Worm (Caenorhabditis elegans) whole organism, late embryonic: ENCODE measurements around the gene C53C11.5.

ENCODE experiments used
- C08G9.2 ChIP-seq: sonication (generic microtip); optimal IDR thresholded peaks from 2 replicates; lab custom pipeline; 2016; ENCODE audit warnings: mild to moderate bottlenecking, missing genetic modification characterization, moderate library complexity, missing compliant biosample characterization
- F13H6.1 ChIP-seq: sonication (generic microtip); optimal IDR thresholded peaks from 2 replicates; lab custom pipeline; 2016; ENCODE audit warnings: missing genetic modification characterization, missing compliant biosample characterization
- K02D7.2 ChIP-seq: sonication (generic microtip); optimal IDR thresholded peaks from 2 replicates; lab custom pipeline; 2017; ENCODE audit warnings: mild to moderate bottlenecking, missing genetic modification characterization, missing compliant biosample characterization
- K09A11.1 ChIP-seq: sonication (generic microtip); optimal IDR thresholded peaks from 2 replicates; lab custom pipeline; 2017; ENCODE audit warnings: antibody characterized with exemption, mild to moderate bottlenecking, missing genetic modification characterization, missing compliant biosample characterization; ENCODE audit not compliant: insufficient read depth
- T23F11.4 ChIP-seq: fragments of 200-800 bp; sonication (Bioruptor generic); optimal IDR thresholded peaks from 2 replicates; lab custom pipeline; 2018; ENCODE audit warnings: mild to moderate bottlenecking, missing genetic modification characterization, missing compliant biosample characterization
- Y22D7AL.16 ChIP-seq: sonication (generic microtip); optimal IDR thresholded peaks from 2 replicates; lab custom pipeline; 2016; ENCODE audit warnings: missing genetic modification characterization, missing compliant biosample characterization
- ama-1 ChIP-seq: fragments of 150-350 bp; optimal IDR thresholded peaks from 2 replicates; lab custom pipeline; 2014
- ceh-30 ChIP-seq: fragments of 150-350 bp; optimal IDR thresholded peaks from 2 replicates; lab custom pipeline; 2014; ENCODE audit warnings: missing biosample characterization, missing genetic modification characterization
- ceh-31 ChIP-seq: sonication (generic microtip); optimal IDR thresholded peaks from 2 replicates; lab custom pipeline; 2016; ENCODE audit warnings: missing genetic modification characterization, missing compliant biosample characterization
- ceh-34 ChIP-seq: sonication (generic microtip); optimal IDR thresholded peaks from 2 replicates; lab custom pipeline; 2016; ENCODE audit warnings: mild to moderate bottlenecking, missing genetic modification characterization, missing compliant biosample characterization
- ceh-45 ChIP-seq: fragments of 200-800 bp; sonication (Bioruptor generic); IDR thresholded peaks from 2 replicates; pipeline ENCODE4 v1.3.6; 2022; ENCODE audit warnings: missing genetic modification reagents, missing genetic modification characterization, missing compliant biosample characterization
- ceh-6 ChIP-seq: fragments of 200-800 bp; sonication (Bioruptor generic); optimal IDR thresholded peaks from 2 replicates; lab custom pipeline; 2018; ENCODE audit warnings: mild to moderate bottlenecking, missing genetic modification characterization, missing compliant biosample characterization
- ceh-9 ChIP-seq: sonication (generic microtip); optimal IDR thresholded peaks from 2 replicates; lab custom pipeline; 2016; ENCODE audit warnings: mild to moderate bottlenecking, missing genetic modification characterization, inconsistent platforms, missing compliant biosample characterization
- dmd-4 ChIP-seq: sonication (generic microtip); optimal IDR thresholded peaks from 2 replicates; lab custom pipeline; 2016; ENCODE audit warnings: borderline replicate concordance, missing genetic modification characterization, missing compliant biosample characterization
- dve-1 ChIP-seq: sonication (generic microtip); optimal IDR thresholded peaks from 2 replicates; lab custom pipeline; 2017; ENCODE audit warnings: antibody characterized with exemption, mild to moderate bottlenecking, missing genetic modification characterization, missing compliant biosample characterization
- elt-2 ChIP-seq: sonication (generic microtip); optimal IDR thresholded peaks from 2 replicates; lab custom pipeline; 2016; ENCODE audit warnings: missing genetic modification reagents, missing genetic modification characterization, missing compliant biosample characterization
- elt-4 ChIP-seq: sonication (generic microtip); optimal IDR thresholded peaks from 2 replicates; lab custom pipeline; 2016; ENCODE audit warnings: missing genetic modification characterization, missing compliant biosample characterization
- fax-1 ChIP-seq: sonication (generic microtip); optimal IDR thresholded peaks from 2 replicates; lab custom pipeline; 2016; ENCODE audit warnings: missing genotype, missing genetic modification characterization, missing compliant biosample characterization
- fkh-10 ChIP-seq: fragments of 150-350 bp; optimal IDR thresholded peaks from 2 replicates; lab custom pipeline; 2014; ENCODE audit warnings: missing biosample characterization, missing genetic modification reagents, missing genetic modification characterization
- gmeb-2 ChIP-seq: sonication (generic microtip); optimal IDR thresholded peaks from 2 replicates; lab custom pipeline; 2016; ENCODE audit warnings: missing genetic modification characterization, inconsistent platforms, missing compliant biosample characterization
- hlh-13 ChIP-seq: fragments of 200-800 bp; sonication (Bioruptor generic); optimal IDR thresholded peaks from 2 replicates; lab custom pipeline; 2018; ENCODE audit warnings: mild to moderate bottlenecking, missing genetic modification characterization, missing compliant biosample characterization
- hlh-15 ChIP-seq: sonication (generic microtip); optimal IDR thresholded peaks from 2 replicates; lab custom pipeline; 2016; ENCODE audit warnings: missing genetic modification characterization, missing compliant biosample characterization
- hlh-30 ChIP-seq: sonication (generic microtip); optimal IDR thresholded peaks from 2 replicates; lab custom pipeline; 2017; ENCODE audit warnings: antibody characterized with exemption, missing genetic modification characterization, missing compliant biosample characterization; ENCODE audit not compliant: insufficient read depth
- hlh-6 ChIP-seq: sonication (generic microtip); optimal IDR thresholded peaks from 2 replicates; lab custom pipeline; 2016; ENCODE audit warnings: missing genotype, missing genetic modification characterization, missing compliant biosample characterization
- hlh-8 ChIP-seq: sonication (generic microtip); optimal IDR thresholded peaks from 2 replicates; lab custom pipeline; 2016; ENCODE audit warnings: missing genotype, missing genetic modification characterization, missing compliant biosample characterization
- mec-3 ChIP-seq: sonication (generic microtip); optimal IDR thresholded peaks from 2 replicates; lab custom pipeline; 2016; ENCODE audit warnings: borderline replicate concordance, missing genetic modification characterization, missing compliant biosample characterization
- nfya-1 ChIP-seq: sonication (generic microtip); optimal IDR thresholded peaks from 2 replicates; lab custom pipeline; 2017; ENCODE audit warnings: missing genetic modification characterization, mild to moderate bottlenecking, missing compliant biosample characterization, antibody characterized with exemption, moderate library complexity
- odd-2 ChIP-seq: sonication (generic microtip); optimal IDR thresholded peaks from 2 replicates; lab custom pipeline; 2017; ENCODE audit warnings: antibody characterized with exemption, mild to moderate bottlenecking, missing genetic modification characterization, missing compliant biosample characterization
- pat-9 ChIP-seq: fragments of 200-800 bp; sonication (Bioruptor generic); optimal IDR thresholded peaks from 2 replicates; lab custom pipeline; 2018; ENCODE audit warnings: mild to moderate bottlenecking, missing genetic modification characterization, moderate library complexity, missing compliant biosample characterization
- pax-1 ChIP-seq: fragments of 150-350 bp; optimal IDR thresholded peaks from 2 replicates; lab custom pipeline; 2014; ENCODE audit warnings: missing biosample characterization, missing genetic modification characterization
- pha-2 ChIP-seq: sonication (generic microtip); optimal IDR thresholded peaks from 2 replicates; lab custom pipeline; 2017; ENCODE audit warnings: mild to moderate bottlenecking, missing genetic modification characterization, missing compliant biosample characterization
- pha-4 ChIP-seq: fragments of 150-350 bp; optimal IDR thresholded peaks from 2 replicates; lab custom pipeline; 2018; ENCODE audit warnings: missing biosample characterization, missing genetic modification reagents, missing genetic modification characterization
- pqm-1 ChIP-seq: sonication (generic microtip); optimal IDR thresholded peaks from 2 replicates; lab custom pipeline; 2016; ENCODE audit warnings: missing genetic modification characterization, missing compliant biosample characterization
- pros-1 ChIP-seq: fragments of 150-350 bp; optimal IDR thresholded peaks from 2 replicates; lab custom pipeline; 2014; ENCODE audit warnings: missing biosample characterization, missing genetic modification reagents, missing genetic modification characterization
- ref-2 ChIP-seq: sonication (generic microtip); optimal IDR thresholded peaks from 2 replicates; lab custom pipeline; 2016; ENCODE audit warnings: missing genetic modification characterization, missing compliant biosample characterization
- sdc-2 ChIP-seq: sonication (generic microtip); optimal IDR thresholded peaks from 2 replicates; lab custom pipeline; 2016; ENCODE audit warnings: missing genotype, missing genetic modification characterization, missing compliant biosample characterization
- sox-2 ChIP-seq: fragments of 200-800 bp; sonication (Bioruptor generic); IDR thresholded peaks from 2 replicates; pipeline ENCODE4 v1.3.6; 2022; ENCODE audit warnings: missing genetic modification reagents, missing genetic modification characterization, missing compliant biosample characterization
- sox-4 ChIP-seq: sonication (generic microtip); optimal IDR thresholded peaks from 2 replicates; lab custom pipeline; 2017; ENCODE audit warnings: mild to moderate bottlenecking, missing genetic modification characterization, inconsistent platforms, missing compliant biosample characterization
- tbx-2 ChIP-seq: sonication (generic microtip); optimal IDR thresholded peaks from 2 replicates; lab custom pipeline; 2016; ENCODE audit warnings: missing genetic modification characterization, missing compliant biosample characterization
- tbx-7 ChIP-seq: sonication (generic microtip); optimal IDR thresholded peaks from 2 replicates; lab custom pipeline; 2016; ENCODE audit warnings: missing genotype, missing genetic modification characterization, missing compliant biosample characterization
- ttx-3 ChIP-seq: sonication (generic microtip); optimal IDR thresholded peaks from 2 replicates; lab custom pipeline; 2016; ENCODE audit warnings: missing genetic modification reagents, missing genetic modification characterization, missing compliant biosample characterization
- unc-3 ChIP-seq, 2 experiments: fragments of 200-800 bp in 1 of 2; sonication (Bioruptor generic) in 1 of 2; sonication (generic microtip) in 1 of 2; conservative IDR thresholded peaks in 1 of 2; optimal IDR thresholded peaks in 1 of 2; 2 replicates each; pipeline versions ENCODE4 v1.3.6 to Lab custom; 2016 to 2022; ENCODE audit warnings: missing compliant biosample characterization in 2 of 2, missing genetic modification characterization in 2 of 2, missing genetic modification reagents in 1 of 2
- unc-55 ChIP-seq: sonication (generic microtip); optimal IDR thresholded peaks from 2 replicates; lab custom pipeline; 2017; ENCODE audit warnings: missing biosample characterization, missing genetic modification reagents, missing genetic modification characterization
- ztf-16 ChIP-seq: sonication (generic microtip); optimal IDR thresholded peaks from 2 replicates; lab custom pipeline; 2017; ENCODE audit warnings: missing genetic modification characterization, missing compliant biosample characterization

Gene C53C11.5

ce11 chrX:17369514-17369913 lies 35.7 kb downstream of the C53C11.5 start:
- TF ChIP-seq mec-3 (no peak), fax-1 (tag; lab: Kevin White, UChicago) (no peak), K09A11.1 (tag; lab: Kevin White, UChicago) (no peak), sdc-2 (peak; percentile 46), sox-2 (GFP tag; lab: Robert Waterston, UW) (peak; percentile 58), hlh-8 (tag; lab: Kevin White, UChicago) (no peak), pat-9 (tag; lab: Kevin White, UChicago) (no peak), ceh-6 (GFP tag; lab: Kevin White, UChicago) (no peak), sox-4 (tag; lab: Kevin White, UChicago) (no peak), hlh-15 (tag; lab: Kevin White, UChicago) (no peak), dve-1 (tag; lab: Kevin White, UChicago) (no peak), hlh-6 (tag; lab: Kevin White, UChicago) (peak; percentile 49), hlh-30 (tag; lab: Kevin White, UChicago) (no peak), nfya-1 (peak; percentile 73), ceh-34 (no peak), pha-4 (tag; lab: Kevin White, UChicago) (no peak), ama-1 (lab: Kevin White, UChicago) (no peak), ttx-3 (tag; lab: Kevin White, UChicago) (no peak), elt-4 (tag; lab: Kevin White, UChicago) (no peak), elt-2 (no peak), unc-55 (peak; percentile 48), gmeb-2 (tag; lab: Kevin White, UChicago) (no peak), ceh-9 (tag; lab: Kevin White, UChicago) (no peak), pax-1 (tag; lab: Kevin White, UChicago) (no peak), pha-2 (tag; lab: Kevin White, UChicago) (no peak), pqm-1 (tag; lab: Kevin White, UChicago) (no peak), K02D7.2 (no peak), Y22D7AL.16 (tag; lab: Kevin White, UChicago) (no peak), ztf-16 (no peak), C08G9.2 (tag; lab: Kevin White, UChicago) (peak; percentile 1), dmd-4 (no peak), hlh-13 (no peak), ref-2 (tag; lab: Kevin White, UChicago) (no peak), pros-1 (tag; lab: Kevin White, UChicago) (no peak), unc-3 (GFP tag; conservative IDR thresholded peaks at IDR 0.05; lab: Robert Waterston, UW) (no peak), unc-3 (tag; optimal IDR thresholded peaks at IDR 0.05; lab: Kevin White, UChicago) (no peak), tbx-7 (tag; lab: Kevin White, UChicago) (no peak), ceh-45 (GFP tag; lab: Robert Waterston, UW) (no peak), tbx-2 (tag; lab: Kevin White, UChicago) (peak; percentile 20), ceh-30 (no peak), fkh-10 (GFP tag; lab: Kevin White, UChicago) (no peak), ceh-31 (tag; lab: Kevin White, UChicago) (peak; percentile 23), F13H6.1 (tag; lab: Kevin White, UChicago) (no peak)

ce11 chrX:17373955-17374354 lies 40.1 kb downstream of the C53C11.5 start:
- TF ChIP-seq sdc-2 (no peak), K09A11.1 (tag; lab: Kevin White, UChicago) (no peak), ceh-34 (no peak), odd-2 (tag; lab: Kevin White, UChicago) (no peak), T23F11.4 (GFP tag; lab: Kevin White, UChicago) (no peak)
